Worm (Caenorhabditis elegans): ENCODE measurements around the gene pmk-2.

The pmk-2 gene

ce11 chrIV:8142735-8143550 is at the start of gene pmk-2 (continued):
- TF ChIP-seq ztf-7 (tag; optimal IDR thresholded peaks at IDR 0.05) (no peak), cey-2 (tag; optimal IDR thresholded peaks at IDR 0.05; ENCODE audit: borderline replicate concordance, insufficient read depth) (no peak), snpc-4 (tag; optimal IDR thresholded peaks at IDR 0.05) (no peak), ceh-28 (tag; optimal IDR thresholded peaks at IDR 0.05) (no peak), Y5F2A.4 (GFP tag; optimal IDR thresholded peaks at IDR 0.05) (no peak), saeg-2 (GFP tag; IDR thresholded peaks at IDR 0.05) (no peak), daf-16 (GFP tag; optimal IDR thresholded peaks at IDR 0.05) (no peak), daf-16 (tag; optimal IDR thresholded peaks at IDR 0.05) (peak; percentile 83), zfp-3 (GFP tag; conservative IDR thresholded peaks at IDR 0.05) (no peak), ceh-62 (tag; optimal IDR thresholded peaks at IDR 0.05) (no peak), R02D3.7 (tag; optimal IDR thresholded peaks at IDR 0.05) (no peak), egl-27 (tag; optimal IDR thresholded peaks at IDR 0.05) (no peak), sdz-12 (GFP tag; optimal IDR thresholded peaks at IDR 0.05) (no peak), madf-9 (GFP tag; conservative IDR thresholded peaks at IDR 0.05) (no peak), unc-39 (tag; optimal IDR thresholded peaks at IDR 0.05) (no peak), mes-2 (tag; optimal IDR thresholded peaks at IDR 0.05; ENCODE audit: poor library complexity, severe bottlenecking) (no peak), nhr-41 (GFP tag; IDR thresholded peaks at IDR 0.05) (no peak), nhr-25 (tag; optimal IDR thresholded peaks at IDR 0.05; ENCODE audit: borderline replicate concordance, insufficient read depth) (no peak), mdl-1 (tag; optimal IDR thresholded peaks at IDR 0.05) (peak in 1 of 2 experiments; percentile 18), ceh-82 (tag; optimal IDR thresholded peaks at IDR 0.05) (no peak), ceh-32 (tag; optimal IDR thresholded peaks at IDR 0.05; ENCODE audit: poor library complexity) (no peak), ctbp-1 (GFP tag; IDR thresholded peaks at IDR 0.05) (no peak), daf-19 (GFP tag; conservative IDR thresholded peaks at IDR 0.05) (no peak), rbr-2 (tag; optimal IDR thresholded peaks at IDR 0.05) (no peak), F37D6.2 (tag; optimal IDR thresholded peaks at IDR 0.05) (no peak), nhr-42 (GFP tag; IDR thresholded peaks at IDR 0.05) (no peak), set-16 (GFP tag; IDR thresholded peaks at IDR 0.05) (no peak), tag-97 (GFP tag; IDR thresholded peaks at IDR 0.05) (no peak), mxl-3 (GFP tag; optimal IDR thresholded peaks at IDR 0.05) (no peak), dpl-1 (GFP tag; optimal IDR thresholded peaks at IDR 0.05) (no peak), fos-1 (tag; optimal IDR thresholded peaks at IDR 0.05) (no peak), vab-7 (GFP tag; IDR thresholded peaks at IDR 0.05) (no peak), attf-4 (tag; optimal IDR thresholded peaks at IDR 0.05) (no peak), nhr-28 (tag; optimal IDR thresholded peaks at IDR 0.05) (no peak)

DNA sequence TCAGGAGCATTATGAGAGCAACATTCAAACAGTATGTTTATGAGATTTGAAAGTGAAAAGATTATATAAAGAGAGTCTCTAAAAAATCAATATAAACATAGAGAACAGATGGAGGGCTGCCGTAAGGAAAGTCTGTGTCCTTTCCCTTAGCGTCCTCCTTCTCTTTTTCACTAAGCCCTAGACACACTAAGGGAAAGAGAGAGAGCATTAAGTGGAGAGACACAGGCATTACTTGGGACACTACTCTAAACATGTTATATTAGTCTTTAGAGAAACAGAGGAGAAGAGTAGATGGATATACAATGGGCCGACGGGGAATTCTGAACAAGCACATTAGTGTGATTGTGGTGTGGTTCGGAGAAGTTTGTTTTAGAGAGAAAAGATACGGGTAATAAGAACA is 46.9 kb upstream of the pmk-2 start:
- TF ChIP-seq zfp-3 (GFP tag; conservative IDR thresholded peaks at IDR 0.05) = no peak
- no peak for TF ChIP-seq lin-15B (tag; optimal IDR thresholded peaks at IDR 0.05)
- TF ChIP-seq zfp-2 (tag; optimal IDR thresholded peaks at IDR 0.05) = no peak
- TF ChIP-seq daf-19 (GFP tag; conservative IDR thresholded peaks at IDR 0.05) = no peak
- TF ChIP-seq snpc-4 (tag; optimal IDR thresholded peaks at IDR 0.05) = no peak
- no peak for TF ChIP-seq nhr-111 (GFP tag; optimal IDR thresholded peaks at IDR 0.05)
- TF ChIP-seq hmg-1.1 (GFP tag; IDR thresholded peaks at IDR 0.05) = no peak
- no peak for TF ChIP-seq tag-97 (GFP tag; IDR thresholded peaks at IDR 0.05)
- TF ChIP-seq hlh-30 (tag; optimal IDR thresholded peaks at IDR 0.05; ENCODE audit: insufficient read depth) = no peak
- no peak for TF ChIP-seq mxl-3 (GFP tag; optimal IDR thresholded peaks at IDR 0.05)
- TF ChIP-seq nhr-76 (tag; optimal IDR thresholded peaks at IDR 0.05) = no peak
- TF ChIP-seq ZK546.5 (tag; optimal IDR thresholded peaks at IDR 0.05) = no peak
- TF ChIP-seq arid-1 (GFP tag; conservative IDR thresholded peaks at IDR 0.05) = no peak
- TF ChIP-seq unc-130 (GFP tag; optimal IDR thresholded peaks at IDR 0.05) = no peak
- TF ChIP-seq skn-1 (tag; optimal IDR thresholded peaks at IDR 0.05) = no peak

All from whole organism, L4 larva.